Worm (Caenorhabditis elegans) whole organism, early embryonic: ENCODE results near the gene F54H5.3.

Source experiments
- aly-1 ChIP-seq: sonication (generic microtip); optimal IDR thresholded peaks from 2 replicates; lab custom pipeline; 2016; ENCODE audit warnings: missing genetic modification characterization, missing compliant biosample characterization
- ama-1 ChIP-seq: fragments of 150-350 bp; optimal IDR thresholded peaks from 2 replicates; lab custom pipeline; 2014

- no peak for TF ChIP-seq ama-1 (lab: Kevin White, UChicago)
- TF ChIP-seq aly-1 (tag; lab: Kevin White, UChicago), result no peak
These were observed 24.5 kb upstream of the F54H5.3 start for ce11 chrII:6597507-6597906.
